Worm (Caenorhabditis elegans): ENCODE measurements around the gene E02C12.9.
A peak's percentile ranks its signal among the peaks of the same experiment; 100 is the strongest.

The E02C12.9 gene

ce11 chrV:9346804-9347203, 28.5 kb downstream of the E02C12.9 start, which contains the start of the genes K07B1.7 and try-5 (continued):
- TF ChIP-seq T20F7.1 (GFP tag; optimal IDR thresholded peaks at IDR 0.05) (peak; percentile 97), madf-9 (GFP tag; conservative IDR thresholded peaks at IDR 0.05) (no peak)

DNA sequence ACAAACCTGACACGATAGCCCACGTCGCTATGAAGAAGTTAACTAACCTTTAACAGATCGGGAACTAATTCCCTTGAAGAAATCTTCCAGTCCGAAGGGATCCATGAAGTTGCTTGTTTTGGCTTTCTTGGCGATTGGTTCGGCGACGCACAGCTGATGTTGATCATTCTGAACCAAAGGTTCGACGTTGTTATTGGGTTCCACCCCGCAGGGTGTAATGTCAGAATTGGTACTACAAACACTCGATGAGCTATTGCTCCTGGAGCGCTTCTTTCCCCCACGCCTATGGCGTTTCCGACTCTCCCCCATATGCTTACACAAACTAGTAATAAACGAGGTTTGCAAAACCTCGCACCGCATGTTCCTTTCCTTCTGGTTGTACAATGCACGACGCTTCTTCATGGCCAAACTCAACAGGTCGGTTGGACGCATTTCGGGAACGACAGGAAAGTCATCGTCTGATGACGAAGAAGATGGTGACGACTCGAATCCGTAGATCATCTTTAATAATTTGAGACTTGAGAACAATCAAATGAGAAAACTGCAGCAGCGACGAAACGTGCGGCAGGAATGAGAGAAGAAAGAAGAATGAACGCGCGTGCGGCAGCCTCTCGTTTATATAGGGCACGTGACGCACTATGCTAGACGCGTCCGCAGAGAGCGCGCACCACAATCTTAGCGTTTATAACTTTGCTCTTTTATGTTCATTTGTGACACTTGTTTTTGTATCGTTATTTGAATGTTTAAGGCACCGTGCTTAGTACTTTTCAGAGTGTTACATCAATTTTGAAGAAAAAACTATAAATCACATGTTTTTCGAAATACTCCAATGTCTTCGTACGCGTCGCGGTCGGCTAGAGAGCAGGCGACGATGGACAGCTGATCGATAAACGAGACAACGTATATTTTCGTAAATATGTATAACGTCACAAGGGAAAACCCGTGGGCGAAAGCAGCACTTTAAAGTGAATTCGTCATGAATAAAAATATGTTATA, 31.4 kb downstream of the E02C12.9 start, which contains the start of gene tos-1:
Gene tos-1, minus strand, starts transcription at position 575 of the 996 bp plus-strand sequence.
- TF ChIP-seq ZK546.5 (tag; optimal IDR thresholded peaks at IDR 0.05) (peak in 1 of 2 experiments; percentile 56), ceh-20 (GFP tag; IDR thresholded peaks at IDR 0.05) (peak; percentile 100), Y75B8A.6 (GFP tag; IDR thresholded peaks at IDR 0.05) (peak; percentile 84), hlh-30 (tag; optimal IDR thresholded peaks at IDR 0.05; ENCODE audit: insufficient read depth) (peak; percentile 100), mxl-2 (GFP tag; conservative IDR thresholded peaks at IDR 0.05) (peak; percentile 77; the same call in 1 of the 2 replicates), ceh-32 (tag; optimal IDR thresholded peaks at IDR 0.05; ENCODE audit: poor library complexity) (no peak), zfp-3 (GFP tag; conservative IDR thresholded peaks at IDR 0.05) (peak; percentile 98), skn-1 (tag; optimal IDR thresholded peaks at IDR 0.05) (no peak), F44E2.7 (GFP tag; IDR thresholded peaks at IDR 0.05) (no peak), dmd-8 (GFP tag; IDR thresholded peaks at IDR 0.05) (no peak), duxl-1 (tag; optimal IDR thresholded peaks at IDR 0.05; ENCODE audit: poor library complexity) (peak; percentile 68), fkh-10 (GFP tag; optimal IDR thresholded peaks at IDR 0.05) (peak; percentile 98), dmd-9 (GFP tag; IDR thresholded peaks at IDR 0.05) (peak; percentile 60; the same call in 1 of the 2 replicates), mdt-29 (GFP tag; IDR thresholded peaks at IDR 0.05) (peak; percentile 98), ztf-7 (tag; optimal IDR thresholded peaks at IDR 0.05) (peak; percentile 80), set-16 (GFP tag; IDR thresholded peaks at IDR 0.05) (peak; percentile 77; the same call in 1 of the 2 replicates), zip-11 (GFP tag; IDR thresholded peaks at IDR 0.05) (no peak), nhr-76 (tag; optimal IDR thresholded peaks at IDR 0.05) (peak; percentile 65), ces-1 (GFP tag; optimal IDR thresholded peaks at IDR 0.05) (peak; percentile 85), zag-1 (tag; optimal IDR thresholded peaks at IDR 0.05) (peak; percentile 82), ceh-28 (tag; optimal IDR thresholded peaks at IDR 0.05) (peak; percentile 84), mes-2 (tag; optimal IDR thresholded peaks at IDR 0.05; ENCODE audit: poor library complexity, severe bottlenecking) (peak; percentile 78), saeg-2 (GFP tag; IDR thresholded peaks at IDR 0.05) (peak; percentile 95), madf-9 (GFP tag; conservative IDR thresholded peaks at IDR 0.05) (peak; percentile 98), nhr-237 (tag; optimal IDR thresholded peaks at IDR 0.05) (peak; percentile 71), nhr-28 (tag; optimal IDR thresholded peaks at IDR 0.05) (peak; percentile 97), tag-97 (GFP tag; IDR thresholded peaks at IDR 0.05) (no peak), cey-2 (tag; optimal IDR thresholded peaks at IDR 0.05; ENCODE audit: borderline replicate concordance, insufficient read depth) (peak; percentile 43), aha-1 (tag) (peak; percentile 100), nhr-111 (GFP tag; optimal IDR thresholded peaks at IDR 0.05) (no peak), hlh-11 (tag; optimal IDR thresholded peaks at IDR 0.05) (peak; percentile 100), ctbp-1 (GFP tag; IDR thresholded peaks at IDR 0.05) (peak; percentile 97), lsy-2 (tag; optimal IDR thresholded peaks at IDR 0.05) (peak; percentile 91 to 93), sdz-12 (GFP tag; optimal IDR thresholded peaks at IDR 0.05) (peak; percentile 51), daf-16 (GFP tag; optimal IDR thresholded peaks at IDR 0.05) (peak; percentile 68 to 95), daf-16 (tag; optimal IDR thresholded peaks at IDR 0.05) (peak; percentile 74), tra-1 (GFP tag; IDR thresholded peaks at IDR 0.05) (peak; percentile 98), ztf-11 (tag; optimal IDR thresholded peaks at IDR 0.05) (no peak), lir-3 (tag; optimal IDR thresholded peaks at IDR 0.05) (peak; percentile 51), nhr-42 (GFP tag; IDR thresholded peaks at IDR 0.05) (peak; percentile 96), lin-13 (GFP tag; optimal IDR thresholded peaks at IDR 0.05) (peak; percentile 91), nhr-41 (GFP tag; IDR thresholded peaks at IDR 0.05) (peak; percentile 79; the same call in 1 of the 2 replicates), ceh-62 (tag; optimal IDR thresholded peaks at IDR 0.05) (no peak), arid-1 (GFP tag; conservative IDR thresholded peaks at IDR 0.05) (peak; percentile 61), aly-2 (tag; optimal IDR thresholded peaks at IDR 0.05) (peak; percentile 49)

Data from whole organism, L4 larva.